Fruit fly (Drosophila melanogaster) whole organism, pupa: Measurements from ENCODE around the gene PIP82.
A peak's percentile ranks its signal among the peaks of the same experiment; 100 is the strongest.

Source experiments
- CG13204 ChIP-seq: fragments of 200-800 bp; sonication (Bioruptor generic); optimal IDR thresholded peaks from 2 replicates; lab custom pipeline; 2018; ENCODE audit warnings: missing biosample characterization, mild to moderate bottlenecking, missing genetic modification characterization, moderate library complexity
- CG14655 ChIP-seq: fragments of 200-800 bp; sonication (Bioruptor generic); optimal IDR thresholded peaks from 3 replicates; lab custom pipeline; 2017; ENCODE audit warnings: mild to moderate bottlenecking, missing biosample characterization, missing genetic modification reagents, missing genetic modification characterization
- CG15710 ChIP-seq: fragments of 200-800 bp; sonication (Bioruptor generic); optimal IDR thresholded peaks from 2 replicates; lab custom pipeline; 2018; ENCODE audit warnings: missing biosample characterization, mild to moderate bottlenecking, missing genetic modification characterization, moderate library complexity
- Pif1A ChIP-seq: fragments of 200-800 bp; sonication (Bioruptor generic); optimal IDR thresholded peaks from 3 replicates; lab custom pipeline; 2016; ENCODE audit warnings: missing biosample characterization, missing genetic modification characterization
- Snoo ChIP-seq: fragments of 200-800 bp; sonication (Bioruptor generic); optimal IDR thresholded peaks from 3 replicates; lab custom pipeline; 2017; ENCODE audit warnings: missing biosample characterization, mild to moderate bottlenecking, missing genetic modification characterization, inconsistent platforms
- rn ChIP-seq: fragments of 200-800 bp; sonication (Bioruptor generic); IDR thresholded peaks from 2 replicates; pipeline ENCODE4 v1.3.6; 2022; ENCODE audit warnings: missing biosample characterization, missing genetic modification characterization

DNA sequence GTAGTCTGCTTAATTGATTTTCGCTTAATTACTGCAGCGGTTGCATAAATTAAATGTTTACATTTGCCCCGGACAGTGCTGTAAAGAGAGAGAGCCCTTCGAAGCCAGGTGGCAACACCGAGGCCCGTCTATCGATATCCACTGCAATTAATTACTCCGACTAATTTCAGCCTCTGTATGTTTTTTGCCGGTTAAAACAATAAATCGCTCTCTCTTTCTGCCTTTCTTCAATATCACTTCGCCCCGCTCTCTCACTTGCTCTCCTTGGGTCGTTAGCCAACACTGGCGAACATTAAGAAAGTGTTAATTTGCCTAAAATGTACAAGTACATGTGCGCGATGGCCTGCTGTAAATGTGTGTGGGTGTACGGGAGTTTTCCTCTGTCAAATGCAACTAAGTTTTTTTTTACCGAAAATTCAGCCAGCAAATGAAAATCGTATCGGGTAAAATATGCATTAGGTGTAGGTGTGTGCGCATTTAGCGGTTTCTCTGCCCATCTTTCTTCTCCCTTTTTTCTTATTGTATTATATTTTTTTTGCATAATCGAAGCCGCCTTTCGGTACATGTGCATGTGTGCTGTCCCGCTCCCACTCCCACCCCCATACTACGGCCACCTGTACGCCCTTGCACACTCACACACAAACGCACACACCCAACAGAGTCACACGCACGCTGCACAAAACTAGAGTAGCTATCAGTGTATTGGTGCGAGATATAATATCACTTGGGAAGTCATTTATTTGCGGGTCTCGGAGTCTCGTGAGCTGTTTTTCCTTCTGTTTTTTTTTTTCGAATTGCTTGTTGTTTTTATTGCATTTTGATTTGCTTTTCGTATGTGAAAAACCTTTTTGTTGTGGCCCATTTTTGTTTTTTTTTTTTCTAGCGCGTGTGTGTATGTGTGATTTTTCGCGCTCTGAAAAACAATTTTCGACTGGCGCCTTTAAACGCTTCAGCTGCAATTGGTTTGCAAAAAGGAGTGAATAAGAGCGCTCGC lies 32.2 kb upstream of the PIP82 start:
- TF ChIP-seq rn (GFP tag; lab: Robert Waterston, UW) (no peak), Pif1A (GFP tag; lab: Kevin White, UChicago) (no peak), CG13204 (GFP tag; lab: Kevin White, UChicago) (no peak), CG14655 (GFP tag; lab: Kevin White, UChicago) (no peak), Snoo (tag; lab: Kevin White, UChicago) (peak; percentile 27), CG15710 (no peak)
